Fruit fly (Drosophila melanogaster) whole organism, wandering third instar larva: ENCODE data around the gene CG16825.

Experiments
- Abd-B ChIP-seq: fragments of >200 bp; optimal IDR thresholded peaks from 2 replicates; lab custom pipeline; 2017; ENCODE audit warnings: missing biosample characterization, missing genetic modification characterization
- CG32264 ChIP-seq: fragments of 200-800 bp; sonication (Bioruptor generic); optimal IDR thresholded peaks from 2 replicates; lab custom pipeline; 2016; ENCODE audit warnings: missing biosample characterization, missing genetic modification characterization
- CrebA ChIP-seq: fragments of 200-800 bp; sonication (Bioruptor generic); optimal IDR thresholded peaks from 2 replicates; lab custom pipeline; 2016; ENCODE audit warnings: missing biosample characterization, mild to moderate bottlenecking, missing genetic modification characterization, borderline replicate concordance
- Dfd ChIP-seq: fragments of >200 bp; optimal IDR thresholded peaks from 2 replicates; lab custom pipeline; 2017; ENCODE audit warnings: missing biosample characterization, missing genetic modification characterization
- Dif ChIP-seq: fragments of 200-275, 200-300 bp; sonication (Bioruptor generic); optimal IDR thresholded peaks from 2 replicates; lab custom pipeline; 2018; ENCODE audit warnings: missing biosample characterization, missing genetic modification characterization; ENCODE audit not compliant: partially characterized antibody
- GATAd ChIP-seq: sonication (Bioruptor generic); optimal IDR thresholded peaks from 2 replicates; lab custom pipeline; 2016; ENCODE audit warnings: missing biosample characterization, missing genetic modification characterization
- HLH106 ChIP-seq: fragments of 200-800 bp; optimal IDR thresholded peaks from 3 replicates; lab custom pipeline; 2019; ENCODE audit warnings: missing biosample characterization, mild to moderate bottlenecking, missing genetic modification characterization, moderate library complexity
- Hnf4 ChIP-seq: fragments of 200-800 bp; sonication (Bioruptor generic); optimal IDR thresholded peaks from 2 replicates; lab custom pipeline; 2016; ENCODE audit warnings: missing biosample characterization, mild to moderate bottlenecking, missing genetic modification characterization
- Hr78 ChIP-seq: fragments of >200 bp; optimal IDR thresholded peaks from 2 replicates; lab custom pipeline; 2017; ENCODE audit warnings: missing biosample characterization, missing genetic modification characterization
- Hr83 ChIP-seq: fragments of 200-300 bp; sonication (Bioruptor generic); optimal IDR thresholded peaks from 2 replicates; lab custom pipeline; 2016; ENCODE audit warnings: missing biosample characterization, mild to moderate bottlenecking, missing genetic modification characterization, moderate library complexity; ENCODE audit not compliant: poor library complexity, severe bottlenecking
- Mio ChIP-seq: sonication (Bioruptor generic); optimal IDR thresholded peaks from 2 replicates; lab custom pipeline; 2016; ENCODE audit warnings: missing biosample characterization, missing genetic modification characterization
- Myc ChIP-seq: fragments of >200 bp; optimal IDR thresholded peaks from 2 replicates; lab custom pipeline; 2017
- N ChIP-seq: fragments of >200 bp; optimal IDR thresholded peaks from 2 replicates; lab custom pipeline; 2018; ENCODE audit warnings: missing biosample characterization, missing external identifiers, missing genetic modification characterization
- OdsH ChIP-seq: fragments of 200-800 bp; sonication (Bioruptor generic); optimal IDR thresholded peaks from 2 replicates; lab custom pipeline; 2016; ENCODE audit warnings: missing biosample characterization, mild to moderate bottlenecking, missing genetic modification characterization
- Rel ChIP-seq, 2 experiments: fragments of 200-800 bp; sonication (Bioruptor generic) in 1 of 2; optimal IDR thresholded peaks; 2 replicates in 1 of 2; 3 replicates in 1 of 2; lab custom pipeline; 2016 to 2019; ENCODE audit warnings: mild to moderate bottlenecking in 2 of 2, missing biosample characterization in 2 of 2, missing genetic modification characterization in 2 of 2, moderate library complexity in 1 of 2
- Sp1 ChIP-seq: fragments of 200-800 bp; sonication (Bioruptor generic); optimal IDR thresholded peaks from 3 replicates; lab custom pipeline; 2019; ENCODE audit warnings: missing biosample characterization, mild to moderate bottlenecking, missing genetic modification characterization, moderate library complexity
- Vsx2 ChIP-seq: fragments of 200-300, 225-300 bp; sonication (Bioruptor generic); optimal IDR thresholded peaks from 2 replicates; lab custom pipeline; 2018; ENCODE audit warnings: missing biosample characterization, missing genetic modification characterization; ENCODE audit not compliant: partially characterized antibody
- br ChIP-seq: fragments of 200-800 bp; sonication (Bioruptor generic); optimal IDR thresholded peaks from 2 replicates; lab custom pipeline; 2016; ENCODE audit warnings: missing biosample characterization, missing genetic modification characterization
- dl ChIP-seq, 2 experiments: fragments of 175-275, 200-275 bp in 1 of 2; fragments of 200-275 bp in 1 of 2; sonication (Bioruptor generic); optimal IDR thresholded peaks; lab custom pipeline; 2018; ENCODE audit warnings: mild to moderate bottlenecking in 2 of 2, missing biosample characterization in 2 of 2, missing genetic modification characterization in 2 of 2, moderate library complexity in 2 of 2; ENCODE audit not compliant: partially characterized antibody in 2 of 2, insufficient read depth in 1 of 2
- dmrt93B ChIP-seq: fragments of 200-800 bp; sonication (Bioruptor generic); optimal IDR thresholded peaks from 2 replicates; lab custom pipeline; 2018; ENCODE audit warnings: missing biosample characterization, mild to moderate bottlenecking, missing genetic modification characterization
- ey ChIP-seq: fragments of 200-800 bp; sonication (Bioruptor generic); optimal IDR thresholded peaks from 2 replicates; lab custom pipeline; 2016; ENCODE audit warnings: missing biosample characterization, missing genetic modification characterization
- foxo ChIP-seq, 2 experiments: fragments of 200-800 bp; sonication (Bioruptor generic); optimal IDR thresholded peaks; 2 replicates in 1 of 2; 3 replicates in 1 of 2; lab custom pipeline; 2016 to 2017; ENCODE audit warnings: missing biosample characterization in 2 of 2, missing genetic modification characterization in 2 of 2
- fru ChIP-seq: fragments of 200-800 bp; sonication (Bioruptor generic); optimal IDR thresholded peaks from 3 replicates; lab custom pipeline; 2016; ENCODE audit warnings: missing biosample characterization, mild to moderate bottlenecking, missing genetic modification characterization
- h ChIP-seq: fragments of 200-800 bp; sonication (Bioruptor generic); optimal IDR thresholded peaks from 3 replicates; lab custom pipeline; 2016; ENCODE audit warnings: missing biosample characterization, mild to moderate bottlenecking, missing genetic modification characterization
- jim ChIP-seq: fragments of 175-275, 200-325 bp; sonication (Bioruptor generic); optimal IDR thresholded peaks from 2 replicates; lab custom pipeline; 2016; ENCODE audit warnings: missing biosample characterization, mild to moderate bottlenecking, missing genetic modification characterization
- pan ChIP-seq: fragments of >200 bp; optimal IDR thresholded peaks from 2 replicates; lab custom pipeline; 2017
- psq ChIP-seq: fragments of 200-800 bp; sonication (Bioruptor generic); optimal IDR thresholded peaks from 3 replicates; lab custom pipeline; 2017; ENCODE audit warnings: missing biosample characterization, mild to moderate bottlenecking, missing genetic modification characterization, moderate library complexity
- rgr ChIP-seq: fragments of 200-800 bp; sonication (Bioruptor generic); optimal IDR thresholded peaks from 3 replicates; lab custom pipeline; 2016; ENCODE audit warnings: missing biosample characterization, mild to moderate bottlenecking, missing genetic modification characterization
- sage ChIP-seq: fragments of 200-800 bp; sonication (Bioruptor generic); optimal IDR thresholded peaks from 2 replicates; lab custom pipeline; 2016; ENCODE audit warnings: missing biosample characterization, mild to moderate bottlenecking, missing genetic modification characterization
- sv ChIP-seq: fragments of 200-800 bp; sonication (Bioruptor generic); optimal IDR thresholded peaks from 3 replicates; lab custom pipeline; 2016; ENCODE audit warnings: missing biosample characterization, missing genetic modification characterization
- tai ChIP-seq: sonication (Bioruptor generic); optimal IDR thresholded peaks from 2 replicates; lab custom pipeline; 2016; ENCODE audit warnings: missing biosample characterization, missing genetic modification characterization
- usp ChIP-seq: fragments of >200 bp; optimal IDR thresholded peaks from 2 replicates; lab custom pipeline; 2017; ENCODE audit warnings: missing biosample characterization, missing genetic modification characterization

CG16825 gene

dm6 chr2L:13290276-13291065, 14.1 kb upstream of the CG16825 start:
- TF ChIP-seq Vsx2 (GFP tag; lab: Kevin White, UChicago) (peak; percentile 57), rgr (GFP tag; lab: Kevin White, UChicago) (peak; percentile 73), jim (GFP tag; lab: Kevin White, UChicago) (peak; percentile 30), usp (GFP tag; lab: Kevin White, UChicago) (no peak), h (GFP tag; lab: Kevin White, UChicago) (peak; percentile 39), Hnf4 (GFP tag; lab: Kevin White, UChicago) (peak; percentile 38), pan (lab: Kevin White, UChicago) (no peak), sage (GFP tag; lab: Kevin White, UChicago) (no peak), foxo (GFP tag; optimal IDR thresholded peaks at IDR 0.05; lab: Kevin White, UChicago) (peak; percentile 7 to 30), GATAd (GFP tag; lab: Kevin White, UChicago) (no peak), Dif (GFP tag; lab: Kevin White, UChicago) (peak; percentile 18), Sp1 (GFP tag; lab: Kevin White, UChicago) (peak; percentile 63), CG32264 (GFP tag; lab: Kevin White, UChicago) (peak; percentile 2), dl (GFP tag; optimal IDR thresholded peaks at IDR 0.05; lab: Kevin White, UChicago; ENCODE audit: insufficient read depth in 1 of 2, partially characterized antibody in 2 of 2) (peak in 1 of 2 experiments; percentile 6), HLH106 (tag; lab: Kevin White, UChicago) (peak; percentile 26), psq (GFP tag; lab: Kevin White, UChicago) (peak; percentile 22), Rel (GFP tag; optimal IDR thresholded peaks at IDR 0.05; lab: Kevin White, UChicago) (no peak), Rel (tag; optimal IDR thresholded peaks at IDR 0.05; lab: Kevin White, UChicago) (peak; percentile 96), sv (GFP tag; lab: Kevin White, UChicago) (no peak), dmrt93B (GFP tag; lab: Kevin White, UChicago) (no peak), fru (GFP tag; lab: Kevin White, UChicago) (peak; percentile 18), Hr83 (peak; percentile 92), Myc (lab: Kevin White, UChicago) (no peak), Dfd (GFP tag; lab: Kevin White, UChicago) (no peak), CrebA (GFP tag; lab: Kevin White, UChicago) (peak; percentile 46), N (GFP tag; lab: Kevin White, UChicago) (no peak), br (GFP tag; lab: Kevin White, UChicago) (peak; percentile 34), ey (GFP tag; lab: Kevin White, UChicago) (peak; percentile 20), OdsH (GFP tag; lab: Kevin White, UChicago) (peak; percentile 61)

dm6 chr2L:13291066-13291434, 13.5 kb upstream of the CG16825 start:
- no peak for TF ChIP-seq jim (GFP tag; lab: Kevin White, UChicago)
- no peak for TF ChIP-seq Dif (GFP tag; lab: Kevin White, UChicago)
- no peak for TF ChIP-seq HLH106 (tag; lab: Kevin White, UChicago)
- TF ChIP-seq dl (GFP tag; optimal IDR thresholded peaks at IDR 0.05; lab: Kevin White, UChicago; ENCODE audit: insufficient read depth in 1 of 2, partially characterized antibody in 2 of 2) = no peak
- no peak for TF ChIP-seq CG32264 (GFP tag; lab: Kevin White, UChicago)
- TF ChIP-seq Hnf4 (GFP tag; lab: Kevin White, UChicago) = no peak
- TF ChIP-seq, all 38 proteins: peak for 0

DNA sequence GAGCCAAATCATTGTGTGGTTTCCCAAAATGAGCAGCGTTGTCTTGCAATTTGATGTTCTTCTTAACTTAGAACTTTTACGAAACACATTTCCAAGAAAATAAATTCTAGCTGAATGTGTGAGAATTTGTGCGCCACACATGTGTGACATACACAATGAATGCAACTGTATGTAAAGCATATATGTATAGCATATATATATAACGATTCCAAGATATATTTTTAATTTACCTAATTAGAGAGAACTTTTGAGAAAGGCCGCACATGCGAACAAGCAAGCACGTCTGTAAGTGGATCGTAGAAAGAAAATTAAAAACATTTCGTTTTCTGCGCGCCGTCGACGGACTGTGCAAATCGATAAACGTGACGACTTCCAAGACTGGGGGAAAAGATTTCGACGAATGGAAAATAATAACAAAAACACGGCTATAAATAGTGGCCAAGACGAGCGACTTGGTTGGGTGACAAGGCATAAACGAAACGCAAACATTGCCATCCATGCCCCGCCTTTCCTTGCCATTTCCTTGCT, 12.6 kb upstream of the CG16825 start:
- TF ChIP-seq Abd-B (GFP tag; lab: Kevin White, UChicago) (no peak), N (GFP tag; lab: Kevin White, UChicago) (no peak), foxo (GFP tag; optimal IDR thresholded peaks at IDR 0.05; lab: Kevin White, UChicago) (no peak), tai (GFP tag; lab: Kevin White, UChicago) (no peak)

DNA sequence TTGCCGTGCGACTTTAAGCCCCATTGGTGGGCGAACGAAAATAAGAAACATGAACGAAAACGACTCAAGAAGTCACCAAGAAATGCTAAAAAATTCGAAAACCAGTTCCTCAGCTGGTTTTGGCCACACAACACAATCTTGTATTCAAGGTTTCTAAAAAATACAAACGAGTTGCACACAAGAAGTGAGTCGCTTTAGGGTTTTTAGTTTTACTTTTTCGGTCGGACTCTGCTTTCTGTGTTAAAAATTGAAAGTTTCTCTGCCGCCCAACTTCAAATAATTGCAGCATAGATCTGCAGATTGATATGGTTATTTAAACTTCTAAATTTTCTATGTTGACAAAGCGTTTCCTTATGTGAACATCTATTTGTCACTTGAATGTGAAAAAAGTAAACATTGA, 12.0 kb upstream of the CG16825 start, which contains the start of gene CG16824:
Gene CG16824 (plus strand): TSS at position 384 of the 400 bp plus-strand sequence.
- TF ChIP-seq Mio (GFP tag; lab: Kevin White, UChicago) = no peak
- TF ChIP-seq Vsx2 (GFP tag; lab: Kevin White, UChicago) = no peak
- TF ChIP-seq CG32264 (GFP tag; lab: Kevin White, UChicago) = no peak
- TF ChIP-seq h (GFP tag; lab: Kevin White, UChicago) = no peak
- no peak for TF ChIP-seq Dif (GFP tag; lab: Kevin White, UChicago)
- TF ChIP-seq Hr78 = no peak
